Worm (Caenorhabditis elegans): Measurements from ENCODE around the gene kdin-1.

The kdin-1 gene

DNA sequence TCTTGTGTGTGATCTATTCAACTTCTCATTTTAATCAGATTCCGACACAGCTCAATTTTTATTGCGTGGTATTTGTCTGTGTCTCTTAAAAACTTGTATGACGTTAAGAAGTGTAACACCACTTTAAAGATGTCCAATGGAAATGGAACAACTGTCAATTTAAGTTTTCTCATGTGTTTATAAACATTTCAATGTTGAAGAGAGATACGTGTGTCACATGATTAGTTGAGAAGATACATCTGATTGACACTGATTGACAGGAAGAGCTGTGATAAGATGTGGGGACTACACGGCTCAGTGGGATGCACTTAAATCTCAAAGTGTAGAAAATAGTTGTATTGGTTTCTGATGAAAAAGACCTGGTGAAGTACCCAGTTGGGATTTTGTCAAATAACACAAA, 29.9 kb downstream of the kdin-1 start (continued):
- TF ChIP-seq F16B12.6 (tag; optimal IDR thresholded peaks at IDR 0.05) (no peak), grh-1 (GFP tag; IDR thresholded peaks at IDR 0.05) (no peak), swsn-7 (tag; optimal IDR thresholded peaks at IDR 0.05) (peak; percentile 51), blmp-1 (tag; optimal IDR thresholded peaks at IDR 0.05) (no peak), aly-2 (tag; optimal IDR thresholded peaks at IDR 0.05) (no peak), nhr-11 (tag; optimal IDR thresholded peaks at IDR 0.05) (peak; percentile 83), lin-15B (tag; optimal IDR thresholded peaks at IDR 0.05) (no peak), tlp-1 (tag; optimal IDR thresholded peaks at IDR 0.05) (no peak), alr-1 (tag; optimal IDR thresholded peaks at IDR 0.05; ENCODE audit: borderline replicate concordance) (no peak), sox-4 (tag; optimal IDR thresholded peaks at IDR 0.05) (no peak), nhr-237 (tag; optimal IDR thresholded peaks at IDR 0.05) (no peak), rnt-1 (tag; optimal IDR thresholded peaks at IDR 0.05) (peak; percentile 82), lin-13 (GFP tag; optimal IDR thresholded peaks at IDR 0.05) (peak; percentile 46), nhr-19 (GFP tag; conservative IDR thresholded peaks at IDR 0.05) (peak; percentile 88), nhr-47 (tag; optimal IDR thresholded peaks at IDR 0.05) (peak; percentile 53), aha-1 (tag; optimal IDR thresholded peaks at IDR 0.05) (no peak), nhr-90 (tag; optimal IDR thresholded peaks at IDR 0.05; ENCODE audit: poor library complexity) (no peak), C34B4.2 (tag; optimal IDR thresholded peaks at IDR 0.05) (no peak), nhr-20 (tag; optimal IDR thresholded peaks at IDR 0.05) (peak; percentile 66), jun-1 (tag; optimal IDR thresholded peaks at IDR 0.05) (no peak), lin-14 (GFP tag; optimal IDR thresholded peaks at IDR 0.05) (peak; percentile 90), elt-2 (tag; optimal IDR thresholded peaks at IDR 0.05) (no peak), ceh-90 (tag; optimal IDR thresholded peaks at IDR 0.05) (no peak), sup-37 (GFP tag; optimal IDR thresholded peaks at IDR 0.05) (no peak), dsc-1 (tag; optimal IDR thresholded peaks at IDR 0.05) (no peak), sptf-1 (tag; optimal IDR thresholded peaks at IDR 0.05) (no peak), unc-86 (tag; optimal IDR thresholded peaks at IDR 0.05) (no peak), ceh-63 (GFP tag; optimal IDR thresholded peaks at IDR 0.05) (no peak), nhr-12 (tag; optimal IDR thresholded peaks at IDR 0.05) (no peak), zag-1 (tag; optimal IDR thresholded peaks at IDR 0.05) (no peak), C16A3.4 (tag; optimal IDR thresholded peaks at IDR 0.05) (peak; percentile 27), xbp-1 (tag; optimal IDR thresholded peaks at IDR 0.05) (peak; percentile 35), lsy-2 (tag; optimal IDR thresholded peaks at IDR 0.05) (peak; percentile 78 to 87), ceh-82 (tag; optimal IDR thresholded peaks at IDR 0.05) (no peak), mdl-1 (tag; optimal IDR thresholded peaks at IDR 0.05) (peak in 1 of 2 experiments; percentile 0), zip-4 (GFP tag; optimal IDR thresholded peaks at IDR 0.05) (no peak), nhr-84 (tag; optimal IDR thresholded peaks at IDR 0.05) (no peak), snpc-4 (tag; optimal IDR thresholded peaks at IDR 0.05) (no peak), nhr-76 (tag; optimal IDR thresholded peaks at IDR 0.05) (no peak), hlh-4 (tag; optimal IDR thresholded peaks at IDR 0.05) (no peak), pax-3 (tag; optimal IDR thresholded peaks at IDR 0.05) (no peak), mab-9 (GFP tag; IDR thresholded peaks at IDR 0.05) (no peak), C04F5.9 (tag; optimal IDR thresholded peaks at IDR 0.05) (peak; percentile 18), tbx-2 (tag; optimal IDR thresholded peaks at IDR 0.05) (peak; percentile 57), unc-98 (GFP tag; IDR thresholded peaks at IDR 0.05) (peak; percentile 44; the same call in 1 of the 2 replicates), hpl-2 (GFP tag; optimal IDR thresholded peaks at IDR 0.05) (no peak), ztf-11 (tag; optimal IDR thresholded peaks at IDR 0.05) (no peak), efl-3 (GFP tag; optimal IDR thresholded peaks at IDR 0.05) (no peak)

All from whole organism, L1 larva.